Worm (Caenorhabditis elegans) whole organism, mixed stage, embryonic: ENCODE measurements around the gene mrps-35.
"Not testable (repeated sequence)": the region's sequence is repeated elsewhere in the genome, so short reads cannot be mapped to it uniquely, and the experiment has no call there.

Source experiments
- ces-1 ChIP-seq: fragments of 150-350 bp; optimal IDR thresholded peaks from 2 replicates; lab custom pipeline; 2014; ENCODE audit warnings: missing biosample characterization, missing genetic modification reagents, missing genetic modification characterization
- mab-5 ChIP-seq: fragments of 150-350 bp; optimal IDR thresholded peaks from 2 replicates; lab custom pipeline; 2014; ENCODE audit warnings: missing biosample characterization, missing genetic modification characterization
- nhr-76 ChIP-seq: sonication (generic microtip); optimal IDR thresholded peaks from 2 replicates; lab custom pipeline; 2017; ENCODE audit warnings: missing biosample characterization, missing genetic modification characterization
- unc-62 ChIP-seq: fragments of 150-350 bp; optimal IDR thresholded peaks from 2 replicates; lab custom pipeline; 2014; ENCODE audit warnings: missing biosample characterization, missing genetic modification reagents, missing genetic modification characterization

DNA sequence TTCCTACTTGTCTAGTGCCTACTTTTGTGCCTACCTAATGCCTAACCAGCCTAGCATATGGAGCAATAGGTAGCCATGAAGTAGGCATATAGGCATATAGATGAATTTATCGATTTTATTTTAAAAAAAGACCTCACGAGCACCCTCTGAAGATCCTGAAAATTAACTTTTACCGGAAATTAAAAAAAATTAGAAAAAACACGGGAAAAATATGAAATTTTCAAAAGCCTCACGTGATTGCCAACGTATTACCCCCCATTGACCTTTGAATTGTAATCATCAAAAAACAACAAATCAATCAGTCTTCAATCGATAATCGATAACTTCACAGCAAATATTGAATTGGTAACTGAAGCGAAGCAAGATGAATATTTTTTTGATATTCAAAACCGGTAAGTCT is 33.2 kb downstream of the mrps-35 start, which contains the start of gene Y39B6A.30:
- not testable (repeated sequence) for TF ChIP-seq mab-5; unc-62 (GFP tag; lab: Kevin White, UChicago); ces-1 (GFP tag; lab: Kevin White, UChicago); nhr-76 (tag; lab: Kevin White, UChicago)
